2 fruit fly cellular contexts compared by ENCODE assay signal in the genomic region with DNA sequence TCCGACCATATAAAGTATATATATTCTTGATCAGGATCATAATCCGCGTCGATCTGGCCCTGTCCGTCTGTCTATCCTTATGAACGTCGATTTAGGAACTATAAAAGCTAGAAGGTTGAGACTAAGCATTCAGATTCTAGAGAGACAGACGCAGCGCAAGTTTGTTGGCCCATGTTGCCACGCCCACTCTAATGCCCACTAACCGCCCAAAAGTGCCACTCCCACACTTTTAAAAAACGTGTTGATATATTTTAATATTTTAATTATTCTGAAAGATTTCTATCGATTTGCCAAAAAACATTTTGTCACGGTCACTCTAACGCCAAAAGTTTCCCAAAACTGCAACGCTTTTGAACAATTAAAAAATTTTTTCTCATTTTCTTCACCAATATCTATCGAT.
TF ChIP-seq lines count a peak whose summit lies in the region.

No protein-coding gene starts in this region.

TF ChIP-seq in whole organism, adult, 20 proteins besides CTCF, POLR2A, EP300 and RAD21:
- TF ChIP-seq Hr96 (GFP tag; optimal IDR thresholded peaks at IDR 0.05; lab: Kevin White, UChicago) (no peak), CG1620 (GFP tag; optimal IDR thresholded peaks at IDR 0.05; lab: Kevin White, UChicago) (no peak), kay (GFP tag; lab: Kevin White, UChicago; ENCODE audit: borderline replicate concordance) (peak; percentile 70), CG33017 (tag; optimal IDR thresholded peaks at IDR 0.05; lab: Kevin White, UChicago) (no peak), ovo (GFP tag; optimal IDR thresholded peaks at IDR 0.05; lab: Kevin White, UChicago) (no peak)

TF ChIP-seq in whole organism, wandering third instar larva, 38 proteins besides CTCF, POLR2A, EP300 and RAD21:
- TF ChIP-seq Dfd (GFP tag; optimal IDR thresholded peaks at IDR 0.05; lab: Kevin White, UChicago): peak; percentile 90
- no peak for TF ChIP-seq Hr83 (GFP tag; optimal IDR thresholded peaks at IDR 0.05; lab: Kevin White, UChicago; ENCODE audit: poor library complexity, severe bottlenecking)
- TF ChIP-seq sv (GFP tag; optimal IDR thresholded peaks at IDR 0.05; lab: Kevin White, UChicago): no peak
